Worm (Caenorhabditis elegans) whole organism, L4 larva: ENCODE data around the gene C28D4.5.

Experiments used
- fkh-10 ChIP-seq: fragments of 150-350 bp; optimal IDR thresholded peaks from 2 replicates; lab custom pipeline; 2014; ENCODE audit warnings: missing biosample characterization, missing genetic modification reagents, missing genetic modification characterization
- lin-39 ChIP-seq: fragments of 150-350 bp; optimal IDR thresholded peaks from 2 replicates; lab custom pipeline; 2014; ENCODE audit warnings: missing biosample characterization, missing genetic modification reagents, missing genetic modification characterization
- nhr-111 ChIP-seq: fragments of 200-800 bp; sonication (Bioruptor generic); optimal IDR thresholded peaks from 2 replicates; lab custom pipeline; 2018; ENCODE audit warnings: mild to moderate bottlenecking, missing genetic modification characterization, missing compliant biosample characterization
- nhr-28 ChIP-seq: fragments of 150-350 bp; optimal IDR thresholded peaks from 2 replicates; lab custom pipeline; 2014; ENCODE audit warnings: missing biosample characterization, missing genetic modification characterization
- skn-1 ChIP-seq: fragments of 150-350 bp; optimal IDR thresholded peaks from 2 replicates; lab custom pipeline; 2014; ENCODE audit warnings: missing biosample characterization, missing genetic modification characterization
- unc-39 ChIP-seq: sonication (generic microtip); optimal IDR thresholded peaks from 2 replicates; lab custom pipeline; 2017; ENCODE audit warnings: missing biosample characterization, missing genetic modification characterization
- unc-62 ChIP-seq, 3 experiments: fragments of 150-350 bp in 1 of 3; sonication (generic microtip); optimal IDR thresholded peaks in 2 of 3; peaks in 1 of 3; 1 replicate in 1 of 3; 2 replicates in 2 of 3; lab custom pipeline; 2014 to 2017; ENCODE audit warnings: missing biosample characterization in 3 of 3, missing genetic modification characterization in 3 of 3, missing genetic modification reagents in 3 of 3, missing genotype in 1 of 3
- zfp-2 ChIP-seq: sonication (generic microtip); optimal IDR thresholded peaks from 2 replicates; lab custom pipeline; 2016; ENCODE audit warnings: mild to moderate bottlenecking, missing genetic modification characterization, missing compliant biosample characterization

ce11 chrIV:9738194-9738593 is 8.5 kb downstream of the C28D4.5 start, which contains the start of gene C28D4.10:
- TF ChIP-seq skn-1 (tag; lab: Kevin White, UChicago) = no peak
- TF ChIP-seq unc-62 (GFP tag; optimal IDR thresholded peaks at IDR 0.05 in 1 of 2; lab: Kevin White, UChicago) = no peak
- TF ChIP-seq unc-62 (tag; optimal IDR thresholded peaks at IDR 0.05; lab: Kevin White, UChicago) = no peak
- TF ChIP-seq nhr-28 (tag; lab: Kevin White, UChicago) = no peak
- no peak for TF ChIP-seq nhr-111 (GFP tag; lab: Kevin White, UChicago)
- no peak for TF ChIP-seq unc-39 (tag; lab: Kevin White, UChicago)
- no peak for TF ChIP-seq zfp-2 (tag; lab: Kevin White, UChicago)
- no peak for TF ChIP-seq fkh-10
- TF ChIP-seq lin-39 = no peak
